Fruit fly (Drosophila melanogaster) whole organism, embryonic: Measurements from ENCODE around the gene CG31548.

Source experiments
- Hsf ChIP-seq: fragments of 200-800 bp; sonication (Bioruptor generic); optimal IDR thresholded peaks from 3 replicates; lab custom pipeline; 2016; ENCODE audit warnings: missing biosample characterization, missing genetic modification characterization

Gene CG31548

dm6 chr3R:5587863-5588519, 48.7 kb downstream of the CG31548 start, which contains the start of gene CG2926 (continued):
- TF ChIP-seq Hsf: peak; percentile 47
- TF ChIP-seq, all 482 proteins: peak for 159
